Fruit fly (Drosophila melanogaster) whole organism, prepupa: ENCODE data around the gene CG33631.

Source experiments
- CG1621 ChIP-seq: fragments of 200-800 bp; sonication (Bioruptor generic); optimal IDR thresholded peaks from 3 replicates; lab custom pipeline; 2018; ENCODE audit warnings: missing biosample characterization, mild to moderate bottlenecking, missing genetic modification characterization
- CG16779 ChIP-seq: fragments of 200-800 bp; sonication (Bioruptor generic); optimal IDR thresholded peaks from 3 replicates; lab custom pipeline; 2017; ENCODE audit warnings: missing biosample characterization, mild to moderate bottlenecking, missing genetic modification characterization
- CG3032 ChIP-seq: fragments of 200-800 bp; optimal IDR thresholded peaks from 2 replicates; lab custom pipeline; 2019; ENCODE audit warnings: missing biosample characterization, mild to moderate bottlenecking, missing genetic modification characterization, moderate library complexity
- CG6792 ChIP-seq: fragments of 200-800 bp; sonication (Bioruptor generic); optimal IDR thresholded peaks from 3 replicates; lab custom pipeline; 2016; ENCODE audit warnings: missing biosample characterization, missing genetic modification characterization
- CG6854 ChIP-seq: fragments of 200-800 bp; sonication (Bioruptor generic); optimal IDR thresholded peaks from 2 replicates; lab custom pipeline; 2017; ENCODE audit warnings: missing biosample characterization, mild to moderate bottlenecking, missing genetic modification characterization
- Eip93F ChIP-seq: fragments of 200-800 bp; sonication (Bioruptor generic); optimal IDR thresholded peaks from 2 replicates; lab custom pipeline; 2016; ENCODE audit warnings: missing biosample characterization, mild to moderate bottlenecking, missing genetic modification characterization
- Lpt ChIP-seq: fragments of 200-800 bp; sonication (Bioruptor generic); optimal IDR thresholded peaks from 3 replicates; lab custom pipeline; 2016; ENCODE audit warnings: missing biosample characterization, missing genetic modification characterization

dm6 chr3R:10048775-10048841, 15.2 kb upstream of the CG33631 start, which contains the start of gene CG12811:
- TF ChIP-seq CG1621 (no peak), Eip93F (no peak), CG6854 (no peak), CG6792 (GFP tag; lab: Kevin White, UChicago) (no peak), CG3032 (tag; lab: Kevin White, UChicago) (no peak), Lpt (GFP tag; lab: Kevin White, UChicago) (no peak), CG16779 (tag; lab: Kevin White, UChicago) (no peak)
